Worm (Caenorhabditis elegans): ENCODE measurements around the gene mlc-7.

mlc-7 gene

DNA sequence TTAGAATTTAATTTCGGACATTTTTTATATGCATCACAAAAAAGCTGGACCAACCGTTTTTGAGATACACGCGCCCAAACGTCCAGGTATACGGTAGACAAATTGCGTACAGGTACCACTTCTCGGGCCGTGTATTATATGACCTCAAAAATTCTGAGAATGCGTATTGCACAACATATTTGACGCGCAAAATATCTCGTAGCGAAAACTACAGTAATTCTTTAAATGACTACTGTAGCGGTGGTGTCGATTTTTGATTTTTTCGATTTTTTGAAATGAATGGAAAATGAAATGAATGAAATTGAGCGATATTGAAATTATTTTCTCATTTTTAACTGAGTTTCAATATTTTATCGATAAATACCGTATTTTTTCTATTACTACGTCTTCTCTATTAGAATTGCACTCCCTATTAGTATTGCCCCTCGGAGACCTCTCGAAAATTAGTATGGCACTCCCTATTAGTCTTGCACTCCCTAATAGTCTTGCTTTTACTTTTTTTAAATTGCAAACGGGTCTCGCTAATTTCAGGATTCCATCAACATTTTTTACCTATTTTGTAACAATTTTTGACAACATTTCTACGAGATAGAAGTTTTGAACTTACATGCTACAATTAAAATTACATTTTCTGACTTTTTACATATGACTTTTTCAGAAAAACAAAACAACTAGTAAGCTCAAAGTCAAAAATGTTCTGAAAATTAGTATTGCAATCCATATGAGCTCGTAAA is 28.3 kb downstream of the mlc-7 start:
- no peak for TF ChIP-seq tbx-8 (GFP tag; optimal IDR thresholded peaks at IDR 0.05)
- TF ChIP-seq sptf-1 (tag; optimal IDR thresholded peaks at IDR 0.05): peak; percentile 57
- TF ChIP-seq unc-62 (GFP tag; optimal IDR thresholded peaks at IDR 0.05): no peak
- no peak for TF ChIP-seq nhr-237 (tag; optimal IDR thresholded peaks at IDR 0.05)
- TF ChIP-seq ceh-39 (tag; optimal IDR thresholded peaks at IDR 0.05): no peak
- no peak for TF ChIP-seq M03D4.4 (tag; optimal IDR thresholded peaks at IDR 0.05)
- no peak for TF ChIP-seq unc-120 (tag; optimal IDR thresholded peaks at IDR 0.05; ENCODE audit: poor library complexity, severe bottlenecking)
- no peak for TF ChIP-seq nhr-28 (tag; optimal IDR thresholded peaks at IDR 0.05)
- TF ChIP-seq ceh-83 (GFP tag; optimal IDR thresholded peaks at IDR 0.05): peak; percentile 70
- TF ChIP-seq blmp-1 (tag; optimal IDR thresholded peaks at IDR 0.05): peak; percentile 18
- TF ChIP-seq nhr-2 (tag; optimal IDR thresholded peaks at IDR 0.05): no peak
- TF ChIP-seq snpc-4 (tag; optimal IDR thresholded peaks at IDR 0.05): no peak
- peak; percentile 31 for TF ChIP-seq drap-1 (GFP tag; optimal IDR thresholded peaks at IDR 0.05)
- no peak for TF ChIP-seq lin-32 (GFP tag; optimal IDR thresholded peaks at IDR 0.05)
- peak; percentile 11 for TF ChIP-seq lsy-2 (tag; optimal IDR thresholded peaks at IDR 0.05)

DNA sequence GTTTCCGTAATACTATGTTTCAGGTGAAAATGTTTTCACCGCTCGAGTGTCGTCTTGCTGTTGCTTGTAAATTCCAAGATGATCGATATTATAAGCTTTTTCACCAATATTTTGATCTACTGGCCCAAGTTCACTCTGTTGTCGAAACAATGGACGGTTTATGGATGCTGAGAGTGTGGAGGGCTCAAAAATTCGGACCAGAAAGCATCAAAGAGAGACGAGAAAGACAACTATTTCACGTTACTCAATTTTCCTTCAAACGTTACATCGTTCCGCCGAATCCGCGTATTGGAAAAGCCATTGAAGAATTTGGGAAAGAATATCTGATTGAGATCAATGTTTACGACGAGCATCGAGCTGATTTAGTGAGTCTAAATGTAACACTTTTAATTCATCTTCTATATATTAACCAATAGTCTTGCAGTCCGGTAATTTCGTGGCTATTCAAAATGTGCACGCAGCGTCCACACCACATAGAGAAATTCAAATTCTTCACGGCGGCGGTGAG is 29.0 kb downstream of the mlc-7 start, which contains the start of gene pot-3:
Gene pot-3, plus strand, starts transcription at position 17 of the 508 bp plus-strand sequence.
- TF ChIP-seq mab-5 (tag; optimal IDR thresholded peaks at IDR 0.05) (no peak), lin-32 (GFP tag; optimal IDR thresholded peaks at IDR 0.05) (peak; percentile 38)

Measured in whole organism, mixed stage, embryonic.